Worm (Caenorhabditis elegans): ENCODE results near the gene eef-1G.

Gene eef-1G

ce11 chrV:10939990-10940570 is 25.4 kb upstream of the eef-1G start:
- TF ChIP-seq hmg-11 (tag; optimal IDR thresholded peaks at IDR 0.05) (no peak), fos-1 (tag; optimal IDR thresholded peaks at IDR 0.05) (peak; percentile 20), nhr-43 (tag; optimal IDR thresholded peaks at IDR 0.05; ENCODE audit: poor library complexity, severe bottlenecking) (peak; percentile 85), nhr-23 (tag; optimal IDR thresholded peaks at IDR 0.05) (peak; percentile 36), nhr-25 (tag; optimal IDR thresholded peaks at IDR 0.05) (peak; percentile 8)

- TF ChIP-seq ceh-82 (tag; optimal IDR thresholded peaks at IDR 0.05), result no peak
- TF ChIP-seq tbx-2 (tag; optimal IDR thresholded peaks at IDR 0.05), result no peak
- TF ChIP-seq snpc-4 (tag; optimal IDR thresholded peaks at IDR 0.05), result peak; percentile 39
- TF ChIP-seq skn-1 (tag; optimal IDR thresholded peaks at IDR 0.05), result peak; percentile 39
- TF ChIP-seq nhr-11 (tag; optimal IDR thresholded peaks at IDR 0.05), result no peak
- TF ChIP-seq ceh-9 (tag; optimal IDR thresholded peaks at IDR 0.05), result no peak
- TF ChIP-seq mdl-1 (tag; optimal IDR thresholded peaks at IDR 0.05), result no peak
- peak; percentile 32 for TF ChIP-seq fkh-10 (GFP tag; optimal IDR thresholded peaks at IDR 0.05)
- no peak for TF ChIP-seq lsy-12 (tag; optimal IDR thresholded peaks at IDR 0.05)
- no peak for TF ChIP-seq nhr-237 (tag; optimal IDR thresholded peaks at IDR 0.05)
- no peak for TF ChIP-seq daf-12 (tag; optimal IDR thresholded peaks at IDR 0.05)
- no peak for TF ChIP-seq fkh-2 (tag; optimal IDR thresholded peaks at IDR 0.05)
- TF ChIP-seq ztf-4 (tag; optimal IDR thresholded peaks at IDR 0.05), result no peak
- no peak for TF ChIP-seq nhr-28 (tag; optimal IDR thresholded peaks at IDR 0.05)
- TF ChIP-seq zag-1 (tag; optimal IDR thresholded peaks at IDR 0.05), result no peak
- TF ChIP-seq ama-1 (optimal IDR thresholded peaks at IDR 0.05), result peak; percentile 75
- TF ChIP-seq nfya-1 (tag; optimal IDR thresholded peaks at IDR 0.05; ENCODE audit: insufficient read depth), result peak; percentile 76
- TF ChIP-seq elt-3 (tag; optimal IDR thresholded peaks at IDR 0.05), result no peak
- peak; percentile 60 for TF ChIP-seq pha-4 (tag; optimal IDR thresholded peaks at IDR 0.05)
- TF ChIP-seq nhr-43 (tag; optimal IDR thresholded peaks at IDR 0.05; ENCODE audit: poor library complexity, severe bottlenecking), result peak; percentile 44
- TF ChIP-seq ztf-11 (tag; optimal IDR thresholded peaks at IDR 0.05), result no peak
- TF ChIP-seq mml-1 (tag; optimal IDR thresholded peaks at IDR 0.05), result no peak
- no peak for TF ChIP-seq eor-1 (tag; optimal IDR thresholded peaks at IDR 0.05)
- peak; percentile 94 for TF ChIP-seq elt-2 (tag; optimal IDR thresholded peaks at IDR 0.05)
- TF ChIP-seq ceh-16 (tag; optimal IDR thresholded peaks at IDR 0.05), result no peak
- peak; percentile 26 for TF ChIP-seq R02D3.7 (tag; optimal IDR thresholded peaks at IDR 0.05)
- TF ChIP-seq fos-1 (tag; optimal IDR thresholded peaks at IDR 0.05), result no peak
- no peak for TF ChIP-seq nhr-67 (tag; optimal IDR thresholded peaks at IDR 0.05)
- no peak for TF ChIP-seq sea-2 (GFP tag; optimal IDR thresholded peaks at IDR 0.05)
- TF ChIP-seq elt-1 (tag; optimal IDR thresholded peaks at IDR 0.05), result peak; percentile 58
- no peak for TF ChIP-seq lin-39 (tag; optimal IDR thresholded peaks at IDR 0.05)
- peak; percentile 70 for TF ChIP-seq hmg-11 (tag; optimal IDR thresholded peaks at IDR 0.05)
- TF ChIP-seq ZK546.5 (tag; optimal IDR thresholded peaks at IDR 0.05), result no peak
- TF ChIP-seq nhr-76 (tag; optimal IDR thresholded peaks at IDR 0.05), result peak; percentile 20
- TF ChIP-seq unc-62 (GFP tag; optimal IDR thresholded peaks at IDR 0.05), result peak; percentile 36
- TF ChIP-seq nhr-12 (tag; optimal IDR thresholded peaks at IDR 0.05), result no peak
- peak; percentile 31 for TF ChIP-seq egl-27 (tag; optimal IDR thresholded peaks at IDR 0.05)
- TF ChIP-seq nhr-25 (tag; optimal IDR thresholded peaks at IDR 0.05), result peak; percentile 19
- peak; percentile 44 for TF ChIP-seq jun-1 (tag; optimal IDR thresholded peaks at IDR 0.05)
- TF ChIP-seq unc-39 (tag; optimal IDR thresholded peaks at IDR 0.05), result no peak
- TF ChIP-seq egl-5 (tag; optimal IDR thresholded peaks at IDR 0.05), result no peak
- peak; percentile 88 for TF ChIP-seq pqm-1 (tag; optimal IDR thresholded peaks at IDR 0.05)
- TF ChIP-seq nhr-77 (tag; optimal IDR thresholded peaks at IDR 0.05), result no peak
- TF ChIP-seq aly-2 (tag; optimal IDR thresholded peaks at IDR 0.05), result no peak
- TF ChIP-seq ceh-28 (tag; optimal IDR thresholded peaks at IDR 0.05), result peak; percentile 50
- peak; percentile 60 for TF ChIP-seq nhr-23 (tag; optimal IDR thresholded peaks at IDR 0.05)
- TF ChIP-seq lin-15B (tag; optimal IDR thresholded peaks at IDR 0.05), result peak; percentile 35
Observed at ce11 chrV:10940571-10940991, 24.9 kb upstream of the eef-1G start.
